Worm (Caenorhabditis elegans): Measurements from ENCODE around the gene T16G1.3.

T16G1.3 gene

ce11 chrV:12944229-12944628 lies at the start of gene T16G1.3:
Gene T16G1.3, minus strand, starts transcription at chrV:12944329.
- TF ChIP-seq fkh-10 (GFP tag; optimal IDR thresholded peaks at IDR 0.05) (no peak), snpc-4 (tag; optimal IDR thresholded peaks at IDR 0.05) (no peak), skn-1 (tag; optimal IDR thresholded peaks at IDR 0.05) (no peak), tbx-2 (tag; optimal IDR thresholded peaks at IDR 0.05) (no peak), nhr-76 (tag; optimal IDR thresholded peaks at IDR 0.05) (no peak), zag-1 (tag; optimal IDR thresholded peaks at IDR 0.05) (no peak), egl-27 (tag; optimal IDR thresholded peaks at IDR 0.05) (no peak), elt-2 (tag; optimal IDR thresholded peaks at IDR 0.05) (no peak), nhr-25 (tag; optimal IDR thresholded peaks at IDR 0.05) (no peak), daf-12 (tag; optimal IDR thresholded peaks at IDR 0.05) (no peak), pha-4 (tag; optimal IDR thresholded peaks at IDR 0.05) (no peak), mml-1 (tag; optimal IDR thresholded peaks at IDR 0.05) (no peak), unc-62 (GFP tag; optimal IDR thresholded peaks at IDR 0.05) (no peak), ztf-4 (tag; optimal IDR thresholded peaks at IDR 0.05) (no peak), fos-1 (tag; optimal IDR thresholded peaks at IDR 0.05) (no peak), sea-2 (GFP tag; optimal IDR thresholded peaks at IDR 0.05) (no peak), egl-5 (tag; optimal IDR thresholded peaks at IDR 0.05) (no peak)

ce11 chrV:12992891-12993290 lies 48.8 kb upstream of the T16G1.3 start, which contains the start of the genes F15B9.11 and dsl-7:
Gene F15B9.11, minus strand, starts transcription at chrV:12992895.
Gene dsl-7, plus strand, starts transcription at chrV:12993150.
- no peak for TF ChIP-seq nfya-1 (tag; optimal IDR thresholded peaks at IDR 0.05; ENCODE audit: insufficient read depth)
- TF ChIP-seq elt-1 (tag; optimal IDR thresholded peaks at IDR 0.05) = peak; percentile 17
- TF ChIP-seq nhr-25 (tag; optimal IDR thresholded peaks at IDR 0.05) = peak; percentile 73

ce11 chrV:12988256-12988655 lies 44.1 kb upstream of the T16G1.3 start, which contains the start of gene F15B9.8:
Gene F15B9.8, plus strand, starts transcription at chrV:12988556.
- TF ChIP-seq nhr-43 (tag; optimal IDR thresholded peaks at IDR 0.05; ENCODE audit: poor library complexity, severe bottlenecking) = no peak
- TF ChIP-seq pha-4 (tag; optimal IDR thresholded peaks at IDR 0.05) = no peak
- TF ChIP-seq sea-2 (GFP tag; optimal IDR thresholded peaks at IDR 0.05) = no peak
- TF ChIP-seq aly-2 (tag; optimal IDR thresholded peaks at IDR 0.05) = no peak
- no peak for TF ChIP-seq nhr-67 (tag; optimal IDR thresholded peaks at IDR 0.05)
- TF ChIP-seq eor-1 (tag; optimal IDR thresholded peaks at IDR 0.05) = no peak
- TF ChIP-seq hmg-11 (tag; optimal IDR thresholded peaks at IDR 0.05) = no peak
- TF ChIP-seq snpc-4 (tag; optimal IDR thresholded peaks at IDR 0.05) = no peak

- no peak for TF ChIP-seq lin-39 (tag; optimal IDR thresholded peaks at IDR 0.05)
- TF ChIP-seq R02D3.7 (tag; optimal IDR thresholded peaks at IDR 0.05) = no peak
- TF ChIP-seq pha-4 (tag; optimal IDR thresholded peaks at IDR 0.05) = no peak
These were observed 42.9 kb upstream of the T16G1.3 start, which contains the start of gene shw-3 for ce11 chrV:12987061-12987460. Gene shw-3, minus strand, starts transcription at chrV:12987161.

- TF ChIP-seq nhr-28 (tag; optimal IDR thresholded peaks at IDR 0.05) = no peak
- TF ChIP-seq snpc-4 (tag; optimal IDR thresholded peaks at IDR 0.05) = no peak
These were observed 29.9 kb upstream of the T16G1.3 start for ce11 chrV:12974047-12974446.

ce11 chrV:12970575-12971160 lies 26.5 kb upstream of the T16G1.3 start, which contains the start of gene pnn-1:
Gene pnn-1, plus strand, starts transcription at chrV:12971110.
- TF ChIP-seq zag-1 (tag; optimal IDR thresholded peaks at IDR 0.05) (no peak), hmg-11 (tag; optimal IDR thresholded peaks at IDR 0.05) (peak; percentile 48), nhr-67 (tag; optimal IDR thresholded peaks at IDR 0.05) (no peak), skn-1 (tag; optimal IDR thresholded peaks at IDR 0.05) (no peak), pqm-1 (tag; optimal IDR thresholded peaks at IDR 0.05) (no peak), ceh-16 (tag; optimal IDR thresholded peaks at IDR 0.05) (no peak), daf-12 (tag; optimal IDR thresholded peaks at IDR 0.05) (no peak), lin-15B (tag; optimal IDR thresholded peaks at IDR 0.05) (peak; percentile 35), ceh-9 (tag; optimal IDR thresholded peaks at IDR 0.05) (no peak), nhr-76 (tag; optimal IDR thresholded peaks at IDR 0.05) (no peak), jun-1 (tag; optimal IDR thresholded peaks at IDR 0.05) (no peak), nfya-1 (tag; optimal IDR thresholded peaks at IDR 0.05; ENCODE audit: insufficient read depth) (peak; percentile 45), pha-4 (tag; optimal IDR thresholded peaks at IDR 0.05) (peak; percentile 59)

Measured in whole organism, L3 larva.